Fruit fly (Drosophila melanogaster) whole organism, embryonic: Measurements from ENCODE around the gene senju.

Source experiments
- ATbp ChIP-seq: fragments of 200-800 bp; sonication (Bioruptor generic); optimal IDR thresholded peaks from 2 replicates; lab custom pipeline; 2017; ENCODE audit warnings: missing biosample characterization, mild to moderate bottlenecking, missing genetic modification characterization, missing genetic modification reagents
- BEAF-32 ChIP-seq: fragments of 200-800 bp; sonication (Bioruptor generic); optimal IDR thresholded peaks from 3 replicates; lab custom pipeline; 2017; ENCODE audit warnings: missing biosample characterization, missing genetic modification characterization, mild to moderate bottlenecking, moderate library complexity, missing genetic modification reagents
- CG11085 ChIP-seq: fragments of 200-800 bp; sonication (Bioruptor generic); IDR thresholded peaks from 2 replicates; pipeline ENCODE4 v1.3.6; 2022; ENCODE audit warnings: missing biosample characterization, missing genetic modification characterization
- CG11504 ChIP-seq: fragments of 200-800 bp; sonication (Bioruptor generic); optimal IDR thresholded peaks from 3 replicates; lab custom pipeline; 2019; ENCODE audit warnings: missing biosample characterization, mild to moderate bottlenecking, missing genetic modification characterization, moderate library complexity
- CG12659 ChIP-seq: fragments of 200-800 bp; sonication (Bioruptor generic); optimal IDR thresholded peaks from 3 replicates; lab custom pipeline; 2017; ENCODE audit warnings: mild to moderate bottlenecking, missing biosample characterization, missing genetic modification reagents, missing genetic modification characterization
- CG14441 ChIP-seq: fragments of 200-800 bp; sonication (Bioruptor generic); IDR thresholded peaks from 2 replicates; pipeline ENCODE4 v1.3.6; 2022; ENCODE audit warnings: missing biosample characterization, missing genetic modification characterization
- CG15696 ChIP-seq: fragments of 200-800 bp; sonication (Bioruptor generic); optimal IDR thresholded peaks from 2 replicates; lab custom pipeline; 2019; ENCODE audit warnings: missing biosample characterization, mild to moderate bottlenecking, missing genetic modification characterization, moderate library complexity
- CG1647 ChIP-seq: fragments of 200-800 bp; sonication (Bioruptor generic); optimal IDR thresholded peaks from 3 replicates; lab custom pipeline; 2016; ENCODE audit warnings: missing biosample characterization, missing genetic modification characterization
- CG18599 ChIP-seq: fragments of 200-800 bp; sonication (Bioruptor generic); optimal IDR thresholded peaks from 3 replicates; lab custom pipeline; 2017; ENCODE audit warnings: missing biosample characterization, missing genetic modification characterization, mild to moderate bottlenecking, moderate library complexity, missing genetic modification reagents
- CG30431 ChIP-seq: fragments of 200-800 bp; sonication (Bioruptor generic); optimal IDR thresholded peaks from 2 replicates; lab custom pipeline; 2017; ENCODE audit warnings: missing biosample characterization, missing genetic modification characterization
- CG31365 ChIP-seq: fragments of 200-800 bp; sonication (Bioruptor generic); optimal IDR thresholded peaks from 2 replicates; lab custom pipeline; 2018; ENCODE audit warnings: missing biosample characterization, mild to moderate bottlenecking, missing genetic modification characterization
- CG3281 ChIP-seq: fragments of 200-800 bp; sonication (Bioruptor generic); optimal IDR thresholded peaks from 3 replicates; lab custom pipeline; 2017; ENCODE audit warnings: missing biosample characterization, mild to moderate bottlenecking, missing genetic modification characterization
- CG34376 ChIP-seq: fragments of 200-800 bp; sonication (Bioruptor generic); optimal IDR thresholded peaks from 2 replicates; lab custom pipeline; 2018; ENCODE audit warnings: missing biosample characterization, mild to moderate bottlenecking, missing genetic modification characterization
- CG3995 ChIP-seq: fragments of 200-800 bp; sonication (Bioruptor generic); optimal IDR thresholded peaks from 3 replicates; lab custom pipeline; 2016; ENCODE audit warnings: missing biosample characterization, missing genetic modification characterization
- CG4820 ChIP-seq: fragments of 200-800 bp; sonication (Bioruptor generic); optimal IDR thresholded peaks from 3 replicates; lab custom pipeline; 2016; ENCODE audit warnings: missing biosample characterization, missing genetic modification characterization
- CG6654 ChIP-seq: fragments of 200-800 bp; sonication (Bioruptor generic); optimal IDR thresholded peaks from 2 replicates; lab custom pipeline; 2017; ENCODE audit warnings: missing biosample characterization, mild to moderate bottlenecking, missing genetic modification characterization
- CG6689 ChIP-seq: fragments of 200-800 bp; sonication (Bioruptor generic); IDR thresholded peaks from 2 replicates; pipeline ENCODE4 v1.3.6; 2022; ENCODE audit warnings: missing biosample characterization, missing genetic modification characterization
- CG7372 ChIP-seq: fragments of 200-800 bp; sonication (Bioruptor generic); IDR thresholded peaks from 2 replicates; pipeline ENCODE4 v1.3.6; 2022; ENCODE audit warnings: missing biosample characterization, missing genetic modification characterization
- CG8924 ChIP-seq: fragments of 200-800 bp; optimal IDR thresholded peaks from 3 replicates; lab custom pipeline; 2019; ENCODE audit warnings: missing biosample characterization, mild to moderate bottlenecking, missing genetic modification characterization, moderate library complexity
- CG9727 ChIP-seq: fragments of 200-800 bp; sonication (Bioruptor generic); optimal IDR thresholded peaks from 3 replicates; lab custom pipeline; 2017; ENCODE audit warnings: missing biosample characterization, mild to moderate bottlenecking, missing genetic modification characterization
- D ChIP-seq, 2 experiments: fragments of 200-800 bp in 1 of 2; fragments of >200 bp in 1 of 2; sonication (Bioruptor generic) in 1 of 2; optimal IDR thresholded peaks; 2 replicates in 1 of 2; 3 replicates in 1 of 2; lab custom pipeline; 2017; ENCODE audit warnings: mild to moderate bottlenecking in 1 of 2, missing biosample characterization in 1 of 2, missing genetic modification characterization in 1 of 2, missing genetic modification reagents in 1 of 2
- E2f2 ChIP-seq: fragments of 200-800 bp; sonication (Bioruptor generic); IDR thresholded peaks from 2 replicates; pipeline ENCODE4 v1.3.6; 2022; ENCODE audit warnings: missing biosample characterization, missing genetic modification characterization
- Eip74EF ChIP-seq, 2 experiments: fragments of 200-800 bp in 1 of 2; fragments of >200 bp in 1 of 2; sonication (Bioruptor generic) in 1 of 2; optimal IDR thresholded peaks; 2 replicates each; lab custom pipeline; 2017 to 2019; ENCODE audit warnings: missing biosample characterization in 2 of 2, missing genetic modification characterization in 2 of 2, mild to moderate bottlenecking in 1 of 2, moderate library complexity in 1 of 2
- Ets65A ChIP-seq: fragments of 200-800 bp; sonication (Bioruptor generic); peaks from one replicate; lab custom pipeline; 2016; ENCODE audit warnings: missing biosample characterization, missing genetic modification characterization
- HLH3B ChIP-seq: fragments of 200-800 bp; sonication (Bioruptor generic); IDR thresholded peaks from 2 replicates; pipeline ENCODE4 v1.3.6; 2022; ENCODE audit warnings: missing biosample characterization, missing genetic modification characterization
- HLH4C ChIP-seq: fragments of 200-800 bp; sonication (Bioruptor generic); IDR thresholded peaks from 3 replicates; pipeline ENCODE4 v1.3.6; 2022; ENCODE audit warnings: missing biosample characterization, missing genetic modification characterization; ENCODE audit not compliant: partially characterized antibody
- HmgD ChIP-seq: fragments of 200-800 bp; sonication (Bioruptor generic); optimal IDR thresholded peaks from 3 replicates; lab custom pipeline; 2016; ENCODE audit warnings: missing biosample characterization, missing genetic modification characterization
- HmgZ ChIP-seq: fragments of 200-800 bp; sonication (Bioruptor generic); optimal IDR thresholded peaks from 2 replicates; lab custom pipeline; 2018; ENCODE audit warnings: missing biosample characterization, mild to moderate bottlenecking, missing genetic modification characterization
- Mrtf ChIP-seq: fragments of 200-800 bp; sonication (Bioruptor generic); IDR thresholded peaks from 3 replicates; pipeline ENCODE4 v1.3.6; 2022; ENCODE audit warnings: missing biosample characterization, missing genetic modification characterization
- NFAT ChIP-seq: fragments of 200-800 bp; sonication (Bioruptor generic); IDR thresholded peaks from 2 replicates; pipeline ENCODE4 v1.3.6; 2022; ENCODE audit warnings: missing biosample characterization, missing genetic modification characterization
- Nf-YA ChIP-seq: fragments of 200-800 bp; sonication (Bioruptor generic); IDR thresholded peaks from 2 replicates; pipeline ENCODE4 v1.3.6; 2022; ENCODE audit warnings: missing biosample characterization, missing genetic modification characterization
- Ssrp ChIP-seq: fragments of 200-800 bp; sonication (Bioruptor generic); optimal IDR thresholded peaks from 2 replicates; lab custom pipeline; 2018; ENCODE audit warnings: missing biosample characterization, mild to moderate bottlenecking, missing genetic modification characterization, moderate library complexity
- abd-A ChIP-seq: fragments of 200-800 bp; sonication (Bioruptor generic); optimal IDR thresholded peaks from 3 replicates; lab custom pipeline; 2019; ENCODE audit warnings: missing biosample characterization, mild to moderate bottlenecking, missing genetic modification characterization, moderate library complexity
- bcd ChIP-seq: fragments of 200-800 bp; sonication (Bioruptor generic); optimal IDR thresholded peaks from 2 replicates; lab custom pipeline; 2017; ENCODE audit warnings: missing biosample characterization, mild to moderate bottlenecking, missing genetic modification characterization
- bigmax ChIP-seq: fragments of 200-800 bp; sonication (Bioruptor generic); optimal IDR thresholded peaks from 2 replicates; lab custom pipeline; 2018; ENCODE audit warnings: missing biosample characterization, mild to moderate bottlenecking, missing genetic modification characterization
- caup ChIP-seq: fragments of 200-800 bp; sonication (Bioruptor generic); optimal IDR thresholded peaks from 3 replicates; lab custom pipeline; 2017; ENCODE audit warnings: missing biosample characterization, mild to moderate bottlenecking, missing genetic modification characterization, moderate library complexity; ENCODE audit not compliant: severe bottlenecking
- cg ChIP-seq: fragments of 200-800 bp; sonication (Bioruptor generic); optimal IDR thresholded peaks from 3 replicates; lab custom pipeline; 2019; ENCODE audit warnings: missing biosample characterization, mild to moderate bottlenecking, missing genetic modification characterization, moderate library complexity
- chif ChIP-seq, 2 experiments: fragments of 200-800 bp; sonication (Bioruptor generic); optimal IDR thresholded peaks; 3 replicates each; lab custom pipeline; 2016; ENCODE audit warnings: missing biosample characterization in 2 of 2, missing genetic modification characterization in 2 of 2
- gsb ChIP-seq: fragments of 200-800 bp; sonication (Bioruptor generic); IDR thresholded peaks from 2 replicates; pipeline ENCODE4 v1.3.6; 2022; ENCODE audit warnings: missing biosample characterization, missing genetic modification characterization
- nau ChIP-seq: fragments of 200-800 bp; sonication (Bioruptor generic); optimal IDR thresholded peaks from 3 replicates; lab custom pipeline; 2017; ENCODE audit warnings: missing biosample characterization, mild to moderate bottlenecking, missing genetic modification characterization, missing genetic modification reagents
- nmo ChIP-seq: fragments of 200-800 bp; sonication (Bioruptor generic); optimal IDR thresholded peaks from 2 replicates; lab custom pipeline; 2018; ENCODE audit warnings: missing biosample characterization, mild to moderate bottlenecking, missing genetic modification characterization, moderate library complexity
- onecut ChIP-seq: fragments of 200-800 bp; sonication (Bioruptor generic); IDR thresholded peaks from 2 replicates; pipeline ENCODE4 v1.3.6; 2022; ENCODE audit warnings: missing biosample characterization, missing genetic modification characterization
- pzg ChIP-seq: fragments of 200-800 bp; sonication (Bioruptor generic); optimal IDR thresholded peaks from 3 replicates; lab custom pipeline; 2018; ENCODE audit warnings: missing biosample characterization, mild to moderate bottlenecking, missing genetic modification characterization, moderate library complexity
- ranshi ChIP-seq: fragments of 200-800 bp; sonication (Bioruptor generic); IDR thresholded peaks from 2 replicates; pipeline ENCODE4 v1.3.6; 2022; ENCODE audit warnings: missing biosample characterization, missing genetic modification characterization
- sd ChIP-seq: fragments of 200-800 bp; sonication (Bioruptor generic); optimal IDR thresholded peaks from 3 replicates; lab custom pipeline; 2018; ENCODE audit warnings: missing biosample characterization, mild to moderate bottlenecking, missing genetic modification characterization, moderate library complexity
- seq ChIP-seq: fragments of 200-800 bp; sonication (Bioruptor generic); IDR thresholded peaks from 2 replicates; pipeline ENCODE4 v1.3.6; 2022; ENCODE audit warnings: missing biosample characterization, missing genetic modification characterization
- unc-4 ChIP-seq: fragments of 200-800 bp; sonication (Bioruptor generic); IDR thresholded peaks from 2 replicates; pipeline ENCODE4 v1.3.6; 2022; ENCODE audit warnings: missing biosample characterization, missing genetic modification characterization; ENCODE audit not compliant: partially characterized antibody
- unpg ChIP-seq: fragments of 200-800 bp; sonication (Bioruptor generic); optimal IDR thresholded peaks from 3 replicates; lab custom pipeline; 2018; ENCODE audit warnings: missing biosample characterization, mild to moderate bottlenecking, missing genetic modification characterization, moderate library complexity
- yki ChIP-seq: fragments of >200 bp; optimal IDR thresholded peaks from 3 replicates; lab custom pipeline; 2018

senju gene

DNA sequence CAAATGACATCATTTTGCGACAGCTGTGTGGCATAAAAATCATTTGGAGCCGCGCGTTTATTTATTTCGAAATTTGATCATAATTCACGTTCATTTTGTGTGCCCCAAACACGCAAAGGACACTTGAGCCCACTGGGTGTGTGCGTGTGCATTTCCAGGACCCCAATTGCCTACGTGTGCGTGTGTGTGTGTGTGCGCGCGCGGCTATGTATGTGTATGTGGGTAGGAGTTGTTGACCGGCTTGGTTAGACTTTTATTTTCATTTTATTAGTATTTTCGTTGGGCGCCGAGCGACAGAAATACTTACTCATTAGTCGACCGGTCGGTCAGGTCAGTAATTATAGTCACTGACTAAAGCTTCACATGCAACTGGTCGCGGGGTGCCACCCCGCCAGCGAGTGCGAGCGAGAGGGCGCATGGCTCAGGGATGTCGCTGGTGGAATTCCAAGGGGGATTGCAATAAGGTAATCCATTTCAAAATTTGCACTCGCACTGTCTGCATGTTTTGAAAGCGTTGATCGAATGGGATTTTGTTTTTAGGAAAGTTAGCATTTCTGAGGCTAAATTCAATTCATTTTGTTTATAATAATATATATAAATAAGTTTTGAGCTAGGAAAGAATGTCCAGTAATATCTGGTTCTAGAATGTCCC lies 9.0 kb upstream of the senju start (continued):
- TF ChIP-seq HLH4C (GFP tag; lab: Robert Waterston, UW) (no peak), CG12659 (no peak), Nf-YA (GFP tag; lab: Robert Waterston, UW) (no peak), CG3281 (GFP tag; lab: Kevin White, UChicago) (peak; percentile 40), nau (GFP tag; lab: Kevin White, UChicago) (no peak), CG30431 (GFP tag; lab: Kevin White, UChicago) (peak; percentile 41), E2f2 (GFP tag; lab: Robert Waterston, UW) (no peak), chif (GFP tag; optimal IDR thresholded peaks at IDR 0.05; lab: Kevin White, UChicago) (no peak), CG1647 (GFP tag; lab: Kevin White, UChicago) (peak; percentile 9), CG4820 (GFP tag; lab: Kevin White, UChicago) (peak; percentile 32), onecut (no peak), Eip74EF (GFP tag; optimal IDR thresholded peaks at IDR 0.05; lab: Kevin White, UChicago) (no peak), abd-A (tag; lab: Kevin White, UChicago) (peak; percentile 50), Ets65A (GFP tag; lab: Kevin White, UChicago) (peak; percentile 92), BEAF-32 (GFP tag; lab: Kevin White, UChicago) (no peak), pzg (no peak), CG3995 (no peak), CG31365 (tag; lab: Kevin White, UChicago) (no peak), unpg (GFP tag; lab: Kevin White, UChicago) (peak; percentile 31), Ssrp (peak; percentile 49), nmo (GFP tag; lab: Kevin White, UChicago) (peak; percentile 27), NFAT (peak; percentile 62; the same call in 1 of the 2 replicates), CG9727 (GFP tag; lab: Kevin White, UChicago) (peak; percentile 28), bcd (peak; percentile 44), Mrtf (no peak), ATbp (GFP tag; lab: Kevin White, UChicago) (peak; percentile 37), seq (peak; percentile 57), yki (lab: Kevin White, UChicago) (no peak), gsb (GFP tag; lab: Robert Waterston, UW) (peak; percentile 50), unc-4 (GFP tag; lab: Robert Waterston, UW) (no peak), CG18599 (peak; percentile 65), CG6654 (GFP tag; lab: Kevin White, UChicago) (no peak), CG14441 (GFP tag; lab: Robert Waterston, UW) (peak; percentile 55), sd (tag; lab: Kevin White, UChicago) (peak; percentile 60), CG6689 (GFP tag; lab: Robert Waterston, UW) (0 out of 2 replicates have a peak, but pooled peaks have one; percentile 26), cg (GFP tag; lab: Kevin White, UChicago) (peak; percentile 87), CG8924 (tag; lab: Kevin White, UChicago) (peak; percentile 4), bigmax (GFP tag; lab: Kevin White, UChicago) (no peak), CG11504 (peak; percentile 49), HmgD (GFP tag; lab: Kevin White, UChicago) (no peak), CG7372 (GFP tag; lab: Robert Waterston, UW) (0 out of 2 replicates have a peak, but pooled peaks have one; percentile 20), CG11085 (GFP tag; lab: Robert Waterston, UW) (no peak), CG15696 (no peak), HmgZ (no peak), HLH3B (peak; percentile 43; the same call in 1 of the 2 replicates), CG34376 (no peak), D (optimal IDR thresholded peaks at IDR 0.05; lab: Kevin White, UChicago) (no peak), D (GFP tag; optimal IDR thresholded peaks at IDR 0.05; lab: Kevin White, UChicago) (peak; percentile 46), caup (GFP tag; lab: Kevin White, UChicago) (peak; percentile 9), ranshi (peak; percentile 65)
